Fruit fly (Drosophila melanogaster): Measurements from ENCODE around the gene CG5245.

Gene CG5245

DNA sequence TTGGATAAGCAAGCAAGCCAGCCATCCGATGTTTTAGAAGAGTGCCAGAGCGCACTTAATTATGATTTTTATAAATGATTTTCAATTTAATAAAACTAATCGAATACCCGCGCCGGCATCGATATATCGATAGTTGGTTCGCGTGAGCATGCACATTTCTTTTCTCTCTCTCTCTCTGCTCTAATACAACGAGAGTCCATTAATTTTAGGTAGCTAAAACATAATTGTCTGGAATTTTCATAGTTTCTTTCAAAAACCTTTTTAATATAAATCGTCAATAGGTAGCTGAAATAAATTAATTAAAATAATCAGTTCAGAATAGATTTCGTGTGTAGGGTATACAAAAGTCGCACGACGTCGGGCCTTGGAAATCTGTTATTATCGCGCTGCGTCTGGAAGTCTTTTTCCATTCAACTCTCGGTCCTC lies 19.5 kb downstream of the CG5245 start, which contains the start of gene CG18549 (continued):
- TF ChIP-seq CG10366 (GFP tag; IDR thresholded peaks at IDR 0.05) (peak; percentile 100), usp (GFP tag; optimal IDR thresholded peaks at IDR 0.05) (no peak), B-H1 (GFP tag; IDR thresholded peaks at IDR 0.05) (peak; percentile 100), CG4424 (GFP tag; optimal IDR thresholded peaks at IDR 0.05) (peak; percentile 100), Fer3 (tag; optimal IDR thresholded peaks at IDR 0.05) (peak; percentile 100), crp (GFP tag; optimal IDR thresholded peaks at IDR 0.05) (peak; percentile 44 to 81), klu (GFP tag; IDR thresholded peaks at IDR 0.05) (peak; percentile 99), Camta (GFP tag; optimal IDR thresholded peaks at IDR 0.05) (peak; percentile 100), Neu2 (GFP tag; optimal IDR thresholded peaks at IDR 0.05; ENCODE audit: borderline replicate concordance) (peak; percentile 91), schlank (tag; optimal IDR thresholded peaks at IDR 0.05) (peak; percentile 99), CG15011 (GFP tag; optimal IDR thresholded peaks at IDR 0.05) (peak; percentile 99), grn (GFP tag; optimal IDR thresholded peaks at IDR 0.05) (peak; percentile 97), CG14667 (GFP tag; IDR thresholded peaks at IDR 0.05) (peak; percentile 99), ase (GFP tag; IDR thresholded peaks at IDR 0.05) (peak; percentile 100), CG14710 (tag; optimal IDR thresholded peaks at IDR 0.05) (peak; percentile 99), sens (GFP tag) (peak; percentile 100), az2 (GFP tag; optimal IDR thresholded peaks at IDR 0.05) (peak; percentile 100), CG15696 (tag; optimal IDR thresholded peaks at IDR 0.05) (peak; percentile 99), HmgZ (tag; optimal IDR thresholded peaks at IDR 0.05) (peak; percentile 100), CG6654 (GFP tag; optimal IDR thresholded peaks at IDR 0.05) (peak; percentile 94), MESR4 (GFP tag; optimal IDR thresholded peaks at IDR 0.05) (peak; percentile 97), CG30431 (GFP tag; optimal IDR thresholded peaks at IDR 0.05) (peak; percentile 99), CG32772 (GFP tag; IDR thresholded peaks at IDR 0.05) (peak; percentile 100), tgo (GFP tag; IDR thresholded peaks at IDR 0.05) (peak; percentile 100), amos (GFP tag; IDR thresholded peaks at IDR 0.05; ENCODE audit: partially characterized antibody) (peak; percentile 85), Rx (GFP tag; IDR thresholded peaks at IDR 0.05) (peak; percentile 99), Med (GFP tag) (peak; percentile 100), CG10979 (tag; optimal IDR thresholded peaks at IDR 0.05) (peak; percentile 100), CG10147 (GFP tag; optimal IDR thresholded peaks at IDR 0.05) (peak; percentile 100), CG18262 (tag; optimal IDR thresholded peaks at IDR 0.05) (peak; percentile 100), Fer1 (GFP tag; optimal IDR thresholded peaks at IDR 0.05) (peak; percentile 100), Mrtf (GFP tag; IDR thresholded peaks at IDR 0.05) (peak; percentile 99), CG8924 (tag; optimal IDR thresholded peaks at IDR 0.05) (peak; percentile 100), gt (GFP tag; IDR thresholded peaks at IDR 0.05) (peak; percentile 99), CG4730 (GFP tag; IDR thresholded peaks at IDR 0.05) (peak; percentile 100), maf-S (GFP tag; optimal IDR thresholded peaks at IDR 0.05) (peak; percentile 99), en (GFP tag; optimal IDR thresholded peaks at IDR 0.05) (peak; percentile 99), CG4707 (GFP tag; optimal IDR thresholded peaks at IDR 0.05) (peak; percentile 99), CG31441 (GFP tag; IDR thresholded peaks at IDR 0.05) (peak; percentile 99), D19B (GFP tag; optimal IDR thresholded peaks at IDR 0.05) (peak; percentile 97), tup (GFP tag; optimal IDR thresholded peaks at IDR 0.05) (peak; percentile 99), so (GFP tag; IDR thresholded peaks at IDR 0.05) (peak; percentile 100), Drgx (GFP tag; IDR thresholded peaks at IDR 0.05) (peak; percentile 100), Lim3 (GFP tag; IDR thresholded peaks at IDR 0.05) (peak; percentile 99), CG9215 (GFP tag; IDR thresholded peaks at IDR 0.05) (peak; percentile 99), dm (GFP tag; optimal IDR thresholded peaks at IDR 0.05) (peak; percentile 98), chm (GFP tag; IDR thresholded peaks at IDR 0.05) (peak; percentile 100), stwl (tag; optimal IDR thresholded peaks at IDR 0.05) (peak; percentile 95), pum (GFP tag; optimal IDR thresholded peaks at IDR 0.05) (peak; percentile 99), cas (GFP tag; IDR thresholded peaks at IDR 0.05) (peak; percentile 99), Ets65A (GFP tag) (peak; percentile 100), otp (GFP tag; IDR thresholded peaks at IDR 0.05) (peak; percentile 100)

Data from whole organism, embryonic.